Worm (Caenorhabditis elegans): Measurements from ENCODE around the gene T19H12.6.

- TF ChIP-seq Y75B8A.6 (GFP tag; IDR thresholded peaks at IDR 0.05): no peak
- no peak for TF ChIP-seq lim-7 (GFP tag; IDR thresholded peaks at IDR 0.05)
- no peak for TF ChIP-seq egl-43 (GFP tag; IDR thresholded peaks at IDR 0.05)
- TF ChIP-seq gei-8 (GFP tag; optimal IDR thresholded peaks at IDR 0.05): no peak
- TF ChIP-seq nhr-76 (tag; optimal IDR thresholded peaks at IDR 0.05): no peak
- no peak for TF ChIP-seq F10B5.3 (tag; optimal IDR thresholded peaks at IDR 0.05)
- TF ChIP-seq nhr-25 (tag; optimal IDR thresholded peaks at IDR 0.05; ENCODE audit: borderline replicate concordance, insufficient read depth): no peak
- TF ChIP-seq unc-62 (GFP tag; optimal IDR thresholded peaks at IDR 0.05 in 1 of 2): no peak
- TF ChIP-seq unc-62 (tag; optimal IDR thresholded peaks at IDR 0.05): no peak
Measured at ce11 chrV:4920690-4921152, 43.2 kb upstream of the T19H12.6 start, which contains the start of the genes C02E7.8 and srh-23.
